Worm (Caenorhabditis elegans): ENCODE results near the gene T05B9.2.

Gene T05B9.2

DNA sequence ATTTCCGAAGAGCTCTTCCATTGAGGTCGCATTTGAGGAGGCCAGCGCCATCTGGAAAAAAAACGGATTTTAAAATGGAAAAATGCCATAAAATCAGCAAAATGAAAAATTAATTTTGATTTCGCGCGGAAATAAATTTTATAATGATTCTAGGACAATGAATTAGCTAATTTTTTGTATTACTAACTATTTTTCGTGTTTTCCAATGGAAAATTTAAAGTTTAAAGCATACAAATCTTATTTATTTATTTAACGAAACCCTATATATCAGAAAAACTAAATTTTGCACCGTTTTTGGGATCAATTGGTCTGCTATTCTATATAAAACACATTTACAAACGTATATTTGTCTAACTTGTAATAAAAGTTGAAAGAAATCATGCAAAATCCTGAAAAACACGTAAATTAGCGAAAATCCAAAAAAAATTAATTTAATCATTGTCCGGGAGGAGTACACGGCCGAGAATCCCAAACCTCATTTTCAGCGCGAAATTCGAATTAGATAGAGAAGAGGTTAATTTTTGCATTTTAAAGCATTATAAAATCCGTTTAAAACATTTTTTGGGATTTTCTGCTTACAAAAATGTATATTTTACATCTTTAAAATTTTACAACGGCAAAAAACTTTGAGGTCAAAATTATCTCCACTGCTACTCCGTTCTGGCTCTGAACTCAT lies 34.6 kb downstream of the T05B9.2 start, which contains the start of gene C47G2.3 (continued):
- TF ChIP-seq attf-6 (GFP tag; IDR thresholded peaks at IDR 0.05) (no peak), tlf-1 (GFP tag; optimal IDR thresholded peaks at IDR 0.05) (peak; percentile 17), C17E4.6 (GFP tag; IDR thresholded peaks at IDR 0.05) (no peak), F37B4.10 (GFP tag; IDR thresholded peaks at IDR 0.05) (no peak), ceh-58 (GFP tag; IDR thresholded peaks at IDR 0.05) (no peak), tbp1 (GFP tag; optimal IDR thresholded peaks at IDR 0.05) (peak; percentile 18), madf-10 (tag; optimal IDR thresholded peaks at IDR 0.05) (peak; percentile 9), gei-17 (GFP tag; optimal IDR thresholded peaks at IDR 0.05) (no peak), nhr-27 (tag; optimal IDR thresholded peaks at IDR 0.05) (no peak), rpc-1 (optimal IDR thresholded peaks at IDR 0.05) (no peak), rpc-1 (tag; optimal IDR thresholded peaks at IDR 0.05) (no peak), nfyb-1 (GFP tag; IDR thresholded peaks at IDR 0.05) (no peak), ztf-3 (GFP tag; optimal IDR thresholded peaks at IDR 0.05) (no peak), attf-3 (GFP tag; conservative IDR thresholded peaks at IDR 0.05) (no peak), hrde-1 (tag; optimal IDR thresholded peaks at IDR 0.05; ENCODE audit: borderline replicate concordance) (peak; percentile 69), Y53F4B.3 (GFP tag; IDR thresholded peaks at IDR 0.05) (no peak), ztf-6 (GFP tag; IDR thresholded peaks at IDR 0.05) (no peak), lir-1 (GFP tag; conservative IDR thresholded peaks at IDR 0.05) (0 out of 2 replicates have a peak, but pooled peaks have one; percentile 27), rcor-1 (GFP tag; IDR thresholded peaks at IDR 0.05) (0 out of 2 replicates have a peak, but pooled peaks have one; percentile 39), egrh-3 (GFP tag; IDR thresholded peaks at IDR 0.05) (no peak), snpc-3.4 (tag; optimal IDR thresholded peaks at IDR 0.05) (peak; percentile 70), nfya-2 (GFP tag; IDR thresholded peaks at IDR 0.05) (no peak), repo-1 (tag; optimal IDR thresholded peaks at IDR 0.05) (no peak), ceh-79 (tag; optimal IDR thresholded peaks at IDR 0.05) (no peak), pha-4 (tag; optimal IDR thresholded peaks at IDR 0.05) (no peak), dox-1 (GFP tag; IDR thresholded peaks at IDR 0.05) (peak; percentile 31; the same call in 1 of the 2 replicates), nfya-1 (tag; optimal IDR thresholded peaks at IDR 0.05; ENCODE audit: borderline replicate concordance, insufficient read depth) (no peak), madf-3 (GFP tag; IDR thresholded peaks at IDR 0.05) (0 out of 2 replicates have a peak, but pooled peaks have one; percentile 57), egl-18 (GFP tag; IDR thresholded peaks at IDR 0.05) (no peak), ztf-22 (GFP tag; optimal IDR thresholded peaks at IDR 0.05) (no peak), lag-1 (GFP tag; IDR thresholded peaks at IDR 0.05) (no peak), mel-28 (tag; optimal IDR thresholded peaks at IDR 0.05; ENCODE audit: borderline replicate concordance) (no peak), die-1 (tag; optimal IDR thresholded peaks at IDR 0.05) (no peak), ZK185.1 (tag; optimal IDR thresholded peaks at IDR 0.05; ENCODE audit: poor library complexity, severe bottlenecking) (peak; percentile 77), ceh-27 (GFP tag; optimal IDR thresholded peaks at IDR 0.05) (peak; percentile 24), sea-2 (GFP tag; IDR thresholded peaks at IDR 0.05) (no peak), snpc-1.3 (tag; optimal IDR thresholded peaks at IDR 0.05; ENCODE audit: insufficient read depth) (peak; percentile 41), snpc-1.1 (tag; optimal IDR thresholded peaks at IDR 0.05; ENCODE audit: insufficient read depth) (no peak), chd-7 (tag; optimal IDR thresholded peaks at IDR 0.05) (no peak), hlh-26 (GFP tag; conservative IDR thresholded peaks at IDR 0.05) (no peak), lin-54 (GFP tag; optimal IDR thresholded peaks at IDR 0.05) (peak; percentile 86), C06A6.2 (GFP tag; conservative IDR thresholded peaks at IDR 0.05) (no peak), let-607 (tag; optimal IDR thresholded peaks at IDR 0.05) (peak in 1 of 2 experiments; percentile 51), Y56A3A.18 (GFP tag; IDR thresholded peaks at IDR 0.05) (no peak), madf-6 (GFP tag; IDR thresholded peaks at IDR 0.05) (peak; percentile 74), Y79H2A.3 (GFP tag; conservative IDR thresholded peaks at IDR 0.05) (no peak)
